In the genomic region with DNA sequence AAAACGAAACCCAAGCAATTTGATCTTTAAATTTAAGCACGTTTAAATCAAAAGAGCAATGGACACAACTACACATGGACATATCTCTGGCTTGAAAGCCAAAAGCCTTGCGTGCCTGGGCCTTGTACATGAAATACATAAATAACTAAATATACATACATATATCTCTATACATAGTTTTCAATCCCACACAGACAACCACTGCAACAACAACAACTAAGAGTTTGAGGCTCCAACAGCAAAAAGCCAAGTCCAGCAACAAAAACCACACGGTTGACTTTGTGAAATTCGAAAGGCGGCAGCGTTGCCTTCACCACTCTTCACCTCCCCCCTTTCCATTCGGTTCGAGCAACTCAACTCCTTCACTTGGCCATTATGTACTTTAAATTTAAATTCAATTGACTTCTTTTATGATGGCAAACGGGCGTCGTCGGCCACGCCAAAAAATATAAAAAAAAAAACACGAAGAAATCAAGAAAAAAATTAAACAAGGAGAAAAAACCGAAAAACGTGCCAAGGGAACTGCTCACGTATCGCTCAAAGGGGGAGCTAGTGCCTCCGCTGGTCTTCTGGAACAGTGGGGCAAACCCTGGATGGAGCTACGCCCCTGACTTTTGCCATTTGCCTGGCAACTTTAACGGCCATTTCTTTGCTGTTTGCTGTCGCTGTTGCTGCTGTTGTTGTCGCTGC, we compare ENCODE assay signal across 4 fruit fly cellular contexts.
TF ChIP-seq lines count a peak whose summit lies in the region.

No protein-coding gene starts in this region.

- no peak for TF ChIP-seq CTCF in whole organism, embryonic (GFP tag; optimal IDR thresholded peaks at IDR 0.05; lab: Kevin White, UChicago)

TF ChIP-seq in whole organism, embryonic, 481 proteins besides CTCF, POLR2A, EP300 and RAD21:
- TF ChIP-seq CG4360 (GFP tag; IDR thresholded peaks at IDR 0.05; lab: Robert Waterston, UW) (peak; percentile 73), Hsf (GFP tag; optimal IDR thresholded peaks at IDR 0.05; lab: Kevin White, UChicago) (no peak), crol (GFP tag; IDR thresholded peaks at IDR 0.05; lab: Robert Waterston, UW) (peak; percentile 39), sens-2 (GFP tag; IDR thresholded peaks at IDR 0.05; lab: Robert Waterston, UW) (no peak), Fer3 (tag; optimal IDR thresholded peaks at IDR 0.05; lab: Kevin White, UChicago) (no peak), Tbp (GFP tag; optimal IDR thresholded peaks at IDR 0.05; lab: Kevin White, UChicago) (no peak), cg (GFP tag; optimal IDR thresholded peaks at IDR 0.05; lab: Kevin White, UChicago) (peak; percentile 43)

TF ChIP-seq in whole organism, prepupa, 60 proteins besides CTCF, POLR2A, EP300 and RAD21:
- TF ChIP-seq Hr38 (GFP tag; optimal IDR thresholded peaks at IDR 0.05; lab: Kevin White, UChicago) (peak; percentile 72), ss (GFP tag; optimal IDR thresholded peaks at IDR 0.05; lab: Kevin White, UChicago) (peak in 1 of 2 experiments; percentile 69), fd85E (GFP tag; optimal IDR thresholded peaks at IDR 0.05; lab: Kevin White, UChicago) (no peak), dsx (GFP tag; optimal IDR thresholded peaks at IDR 0.05; lab: Kevin White, UChicago; ENCODE audit: poor library complexity, severe bottlenecking) (peak; percentile 65), CG6276 (GFP tag; optimal IDR thresholded peaks at IDR 0.05; lab: Kevin White, UChicago) (peak; percentile 75)

TF ChIP-seq in whole organism, pupa, 21 proteins besides CTCF, POLR2A, EP300 and RAD21:
- TF ChIP-seq CG8301 (tag; optimal IDR thresholded peaks at IDR 0.05; lab: Kevin White, UChicago) (no peak), EcR (GFP tag; optimal IDR thresholded peaks at IDR 0.05; lab: Kevin White, UChicago) (peak; percentile 67), rn (GFP tag; IDR thresholded peaks at IDR 0.05; lab: Robert Waterston, UW) (no peak; the same call in 1 of the 2 replicates)

TF ChIP-seq in whole organism, wandering third instar larva, 38 proteins besides CTCF, POLR2A, EP300 and RAD21:
- TF ChIP-seq dmrt93B (GFP tag; optimal IDR thresholded peaks at IDR 0.05; lab: Kevin White, UChicago) (no peak), br (GFP tag; optimal IDR thresholded peaks at IDR 0.05; lab: Kevin White, UChicago) (no peak), Vsx2 (GFP tag; optimal IDR thresholded peaks at IDR 0.05; lab: Kevin White, UChicago; ENCODE audit: partially characterized antibody) (no peak), Dif (GFP tag; optimal IDR thresholded peaks at IDR 0.05; lab: Kevin White, UChicago; ENCODE audit: partially characterized antibody) (peak; percentile 28), CG9705 (GFP tag; optimal IDR thresholded peaks at IDR 0.05; lab: Kevin White, UChicago) (no peak), Rel (GFP tag; optimal IDR thresholded peaks at IDR 0.05; lab: Kevin White, UChicago) (no peak), Rel (tag; optimal IDR thresholded peaks at IDR 0.05; lab: Kevin White, UChicago) (peak; percentile 8), Hr83 (GFP tag; optimal IDR thresholded peaks at IDR 0.05; lab: Kevin White, UChicago; ENCODE audit: poor library complexity, severe bottlenecking) (peak; percentile 12)
